Fruit fly (Drosophila melanogaster): ENCODE data around the gene CG43703.

CG43703 gene

DNA sequence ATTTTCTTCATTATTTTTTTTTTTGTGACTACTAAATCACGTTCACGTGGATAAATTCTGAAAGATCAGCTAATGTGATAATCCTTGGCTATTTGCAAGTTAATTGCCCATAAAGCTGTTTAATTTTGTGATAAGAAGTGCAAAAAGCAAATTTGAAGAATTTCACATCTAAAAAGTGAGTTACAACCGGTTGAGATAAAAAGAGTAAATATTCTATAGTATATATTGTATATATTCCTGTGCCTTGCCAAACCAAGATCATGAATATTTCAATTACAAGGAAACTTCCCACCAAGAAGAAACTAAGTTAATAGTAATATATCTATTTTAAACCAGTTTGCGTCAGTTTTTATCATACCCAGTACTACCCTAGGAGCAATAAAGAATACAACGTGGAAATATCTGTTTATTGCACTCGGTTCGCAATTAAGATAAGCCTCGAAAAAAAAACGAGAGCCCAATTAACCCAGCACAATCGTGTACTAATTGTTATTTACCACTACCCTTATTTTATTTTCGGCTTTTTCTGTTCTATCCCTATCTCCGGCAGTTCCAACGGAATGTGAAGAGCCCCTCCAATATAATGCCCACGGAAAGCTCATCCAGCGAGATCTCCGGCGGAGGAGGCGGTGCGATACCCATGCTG is 14.0 kb downstream of the CG43703 start (continued):
- TF ChIP-seq CG8281 (tag; optimal IDR thresholded peaks at IDR 0.05) (no peak), CG2678 (tag; optimal IDR thresholded peaks at IDR 0.05) (peak; percentile 42), Xbp1 (GFP tag; optimal IDR thresholded peaks at IDR 0.05) (no peak), kah (GFP tag; optimal IDR thresholded peaks at IDR 0.05) (no peak), CG9876 (GFP tag; optimal IDR thresholded peaks at IDR 0.05) (no peak), Nf-YB (GFP tag; optimal IDR thresholded peaks at IDR 0.05) (no peak), Ssrp (tag; optimal IDR thresholded peaks at IDR 0.05) (no peak), Ptx1 (GFP tag; IDR thresholded peaks at IDR 0.05) (no peak), fu2 (GFP tag; optimal IDR thresholded peaks at IDR 0.05) (no peak), emc (GFP tag; optimal IDR thresholded peaks at IDR 0.05) (no peak), CG11093 (GFP tag; IDR thresholded peaks at IDR 0.05) (no peak), CG34422 (GFP tag; IDR thresholded peaks at IDR 0.05) (no peak), Eip74EF (GFP tag; optimal IDR thresholded peaks at IDR 0.05) (no peak), Awh (GFP tag; IDR thresholded peaks at IDR 0.05) (peak; percentile 18; the same call in 1 of the 2 replicates), CG1233 (GFP tag; optimal IDR thresholded peaks at IDR 0.05) (no peak), CG31441 (GFP tag; IDR thresholded peaks at IDR 0.05) (no peak; the same call in 1 of the 2 replicates), jigr1 (GFP tag; IDR thresholded peaks at IDR 0.05) (no peak), nerfin-2 (GFP tag; IDR thresholded peaks at IDR 0.05; ENCODE audit: partially characterized antibody) (no peak), run (tag; optimal IDR thresholded peaks at IDR 0.05) (no peak), Gug (GFP tag; IDR thresholded peaks at IDR 0.05) (no peak), fd64A (GFP tag; optimal IDR thresholded peaks at IDR 0.05) (no peak), CG12104 (GFP tag; optimal IDR thresholded peaks at IDR 0.05) (peak; percentile 45), CG1603 (tag; optimal IDR thresholded peaks at IDR 0.05) (no peak), Rx (GFP tag; IDR thresholded peaks at IDR 0.05) (no peak), B-H2 (GFP tag; optimal IDR thresholded peaks at IDR 0.05) (peak; percentile 56), gcm2 (GFP tag; optimal IDR thresholded peaks at IDR 0.05) (no peak), luna (GFP tag; optimal IDR thresholded peaks at IDR 0.05) (no peak), pros (GFP tag; optimal IDR thresholded peaks at IDR 0.05) (no peak), pfk (GFP tag; optimal IDR thresholded peaks at IDR 0.05) (no peak), zfh2 (GFP tag; optimal IDR thresholded peaks at IDR 0.05) (no peak), CG8924 (tag; optimal IDR thresholded peaks at IDR 0.05) (no peak), grn (GFP tag; optimal IDR thresholded peaks at IDR 0.05) (no peak), slou (GFP tag; optimal IDR thresholded peaks at IDR 0.05) (no peak), twi (tag; optimal IDR thresholded peaks at IDR 0.05) (no peak), CG9797 (GFP tag; optimal IDR thresholded peaks at IDR 0.05) (no peak), Bteb2 (GFP tag; optimal IDR thresholded peaks at IDR 0.05) (no peak), ap (GFP tag; IDR thresholded peaks at IDR 0.05) (no peak), CG18011 (GFP tag; optimal IDR thresholded peaks at IDR 0.05) (no peak), ems (GFP tag; optimal IDR thresholded peaks at IDR 0.05) (no peak), CG11456 (GFP tag; IDR thresholded peaks at IDR 0.05) (0 out of 3 replicates have a peak, but pooled peaks have one; percentile 25), CG18476 (GFP tag; optimal IDR thresholded peaks at IDR 0.05) (no peak), CG2120 (GFP tag; optimal IDR thresholded peaks at IDR 0.05) (no peak), E2f1 (GFP tag; IDR thresholded peaks at IDR 0.05) (no peak), CG13775 (GFP tag; optimal IDR thresholded peaks at IDR 0.05) (peak; percentile 52), mirr (GFP tag; optimal IDR thresholded peaks at IDR 0.05) (peak; percentile 82), CG6689 (GFP tag; IDR thresholded peaks at IDR 0.05) (no peak), Atf3 (GFP tag; optimal IDR thresholded peaks at IDR 0.05) (no peak), CG9727 (GFP tag; optimal IDR thresholded peaks at IDR 0.05) (peak; percentile 39), CG17912 (GFP tag; optimal IDR thresholded peaks at IDR 0.05) (no peak), inv (GFP tag; IDR thresholded peaks at IDR 0.05; ENCODE audit: partially characterized antibody) (no peak), CG16815 (GFP tag; optimal IDR thresholded peaks at IDR 0.05) (no peak)

Data from whole organism, embryonic.